Worm (Caenorhabditis elegans): ENCODE measurements around the gene mod-1.

Gene mod-1

ce11 chrV:8939424-8940065, 25.7 kb upstream of the mod-1 start (continued):
- TF ChIP-seq peb-1 (tag; optimal IDR thresholded peaks at IDR 0.05), result no peak
- peak; percentile 58 for TF ChIP-seq crh-2 (tag; optimal IDR thresholded peaks at IDR 0.05)
- no peak for TF ChIP-seq unc-62 (GFP tag; optimal IDR thresholded peaks at IDR 0.05)
- TF ChIP-seq F13H6.1 (tag; optimal IDR thresholded peaks at IDR 0.05), result peak; percentile 33
- TF ChIP-seq Y55F3AM.14 (GFP tag; optimal IDR thresholded peaks at IDR 0.05), result no peak
- peak; percentile 49 for TF ChIP-seq sma-3 (GFP tag; optimal IDR thresholded peaks at IDR 0.05)
- no peak for TF ChIP-seq aly-2 (tag; optimal IDR thresholded peaks at IDR 0.05)
- peak; percentile 1 for TF ChIP-seq nhr-129 (tag; optimal IDR thresholded peaks at IDR 0.05)
- no peak for TF ChIP-seq ztf-11 (tag; optimal IDR thresholded peaks at IDR 0.05)
- TF ChIP-seq ZK546.5 (tag; optimal IDR thresholded peaks at IDR 0.05), result no peak
- TF ChIP-seq ztf-4 (tag; optimal IDR thresholded peaks at IDR 0.05), result peak; percentile 85
- TF ChIP-seq nhr-77 (tag; optimal IDR thresholded peaks at IDR 0.05), result no peak
- no peak for TF ChIP-seq unc-39 (tag; optimal IDR thresholded peaks at IDR 0.05)

- TF ChIP-seq ceh-16 (tag; optimal IDR thresholded peaks at IDR 0.05) (no peak), F13H6.1 (tag; optimal IDR thresholded peaks at IDR 0.05) (no peak), nhr-12 (tag; optimal IDR thresholded peaks at IDR 0.05) (no peak), crh-2 (tag; optimal IDR thresholded peaks at IDR 0.05) (no peak), skn-1 (tag; optimal IDR thresholded peaks at IDR 0.05) (no peak), nhr-25 (tag; optimal IDR thresholded peaks at IDR 0.05) (no peak), nhr-10 (tag; optimal IDR thresholded peaks at IDR 0.05) (no peak), unc-62 (GFP tag; optimal IDR thresholded peaks at IDR 0.05) (no peak), snpc-4 (tag; optimal IDR thresholded peaks at IDR 0.05) (no peak), nhr-23 (tag; optimal IDR thresholded peaks at IDR 0.05) (no peak), unc-39 (tag; optimal IDR thresholded peaks at IDR 0.05) (no peak), elt-1 (tag; optimal IDR thresholded peaks at IDR 0.05) (no peak), lin-13 (GFP tag; optimal IDR thresholded peaks at IDR 0.05) (no peak), egl-27 (tag; optimal IDR thresholded peaks at IDR 0.05) (no peak), nhr-129 (tag; optimal IDR thresholded peaks at IDR 0.05) (no peak), lin-11 (tag; optimal IDR thresholded peaks at IDR 0.05) (no peak), mdl-1 (tag; optimal IDR thresholded peaks at IDR 0.05) (no peak), sma-3 (GFP tag; optimal IDR thresholded peaks at IDR 0.05) (no peak), mbf-1 (tag; optimal IDR thresholded peaks at IDR 0.05) (no peak)
Measured at ce11 chrV:8938943-8939342, 25.1 kb upstream of the mod-1 start.

ce11 chrV:8938445-8938844, 24.6 kb upstream of the mod-1 start:
- TF ChIP-seq nhr-21 (tag; optimal IDR thresholded peaks at IDR 0.05), result no peak
- TF ChIP-seq ama-1 (optimal IDR thresholded peaks at IDR 0.05), result peak; percentile 11

- peak; percentile 75 for TF ChIP-seq ama-1 (optimal IDR thresholded peaks at IDR 0.05)
- no peak for TF ChIP-seq ZK546.5 (tag; optimal IDR thresholded peaks at IDR 0.05)
- no peak for TF ChIP-seq ztf-4 (tag; optimal IDR thresholded peaks at IDR 0.05)
- TF ChIP-seq F13H6.1 (tag; optimal IDR thresholded peaks at IDR 0.05), result no peak
Measured at ce11 chrV:8937476-8938249, 23.8 kb upstream of the mod-1 start.

ce11 chrV:8936791-8937475, 23.1 kb upstream of the mod-1 start:
- peak; percentile 48 for TF ChIP-seq ceh-16 (tag; optimal IDR thresholded peaks at IDR 0.05)
- no peak for TF ChIP-seq ZK546.5 (tag; optimal IDR thresholded peaks at IDR 0.05)
- TF ChIP-seq ama-1 (optimal IDR thresholded peaks at IDR 0.05), result no peak
- no peak for TF ChIP-seq sem-4 (tag; optimal IDR thresholded peaks at IDR 0.05)
- TF ChIP-seq ceh-82 (tag; optimal IDR thresholded peaks at IDR 0.05), result no peak
- no peak for TF ChIP-seq nhr-11 (tag; optimal IDR thresholded peaks at IDR 0.05)
- TF ChIP-seq mdl-1 (tag; optimal IDR thresholded peaks at IDR 0.05), result no peak
- no peak for TF ChIP-seq unc-39 (tag; optimal IDR thresholded peaks at IDR 0.05)
- no peak for TF ChIP-seq nhr-12 (tag; optimal IDR thresholded peaks at IDR 0.05)
- TF ChIP-seq alr-1 (tag; optimal IDR thresholded peaks at IDR 0.05), result no peak
- TF ChIP-seq C34F6.9 (tag; optimal IDR thresholded peaks at IDR 0.05), result peak; percentile 47
- TF ChIP-seq lsy-2 (tag; optimal IDR thresholded peaks at IDR 0.05), result peak in 1 of 2 experiments; percentile 10
- no peak for TF ChIP-seq ztf-4 (tag; optimal IDR thresholded peaks at IDR 0.05)
- TF ChIP-seq nhr-129 (tag; optimal IDR thresholded peaks at IDR 0.05), result peak; percentile 12
- TF ChIP-seq F13H6.1 (tag; optimal IDR thresholded peaks at IDR 0.05), result peak; percentile 5
- peak; percentile 34 for TF ChIP-seq nhr-6 (tag; optimal IDR thresholded peaks at IDR 0.05)
- no peak for TF ChIP-seq elt-3 (tag; optimal IDR thresholded peaks at IDR 0.05)
- TF ChIP-seq fos-1 (tag; optimal IDR thresholded peaks at IDR 0.05), result peak; percentile 62
- no peak for TF ChIP-seq nhr-21 (tag; optimal IDR thresholded peaks at IDR 0.05)
- TF ChIP-seq egl-27 (tag; optimal IDR thresholded peaks at IDR 0.05), result no peak
